Worm (Caenorhabditis elegans) whole organism, midembryonic: Measurements from ENCODE around the gene fbxc-34.

Experiments
- tab-1 ChIP-seq: fragments of 200-800 bp; sonication (Bioruptor generic); IDR thresholded peaks from 2 replicates; pipeline ENCODE4 v1.3.6; 2022; ENCODE audit warnings: missing genetic modification characterization, missing compliant biosample characterization
- ztf-29 ChIP-seq: fragments of 200-800 bp; sonication (Bioruptor generic); IDR thresholded peaks from 2 replicates; pipeline ENCODE4 v1.3.6; 2022; ENCODE audit warnings: missing genetic modification reagents, missing genetic modification characterization, missing compliant biosample characterization

ce11 chrII:937265-937664, 6.3 kb downstream of the fbxc-34 start:
- TF ChIP-seq ztf-29 (GFP tag; lab: Robert Waterston, UW) (no peak), tab-1 (no peak)
